Worm (Caenorhabditis elegans) whole organism, L1 larva: ENCODE measurements around the gene fbxa-214.

Experiments
- C16A3.4 ChIP-seq: fragments of 150-350 bp; optimal IDR thresholded peaks from 2 replicates; lab custom pipeline; 2014; ENCODE audit warnings: missing biosample characterization, missing genetic modification characterization
- C34B4.2 ChIP-seq: sonication (generic microtip); optimal IDR thresholded peaks from 2 replicates; lab custom pipeline; 2017; ENCODE audit warnings: mild to moderate bottlenecking, missing genetic modification characterization, missing compliant biosample characterization
- F16B12.6 ChIP-seq: fragments of 150-350 bp; optimal IDR thresholded peaks from 2 replicates; lab custom pipeline; 2014; ENCODE audit warnings: missing biosample characterization, missing genetic modification characterization
- alr-1 ChIP-seq: fragments of 200-800 bp; sonication (Bioruptor generic); optimal IDR thresholded peaks from 2 replicates; lab custom pipeline; 2018; ENCODE audit warnings: borderline replicate concordance, mild to moderate bottlenecking, missing genetic modification characterization, missing compliant biosample characterization
- aly-2 ChIP-seq: fragments of 150-350 bp; optimal IDR thresholded peaks from 2 replicates; lab custom pipeline; 2014; ENCODE audit warnings: missing biosample characterization, missing genetic modification characterization
- ama-1 ChIP-seq: fragments of 150-350 bp; optimal IDR thresholded peaks from 2 replicates; lab custom pipeline; 2014
- blmp-1 ChIP-seq: fragments of 150-350 bp; optimal IDR thresholded peaks from 2 replicates; lab custom pipeline; 2014; ENCODE audit warnings: missing biosample characterization, missing genetic modification characterization
- ceh-63 ChIP-seq: fragments of 200-800 bp; sonication (Bioruptor generic); optimal IDR thresholded peaks from 2 replicates; lab custom pipeline; 2018; ENCODE audit warnings: mild to moderate bottlenecking, missing genetic modification characterization, missing compliant biosample characterization
- ceh-88 ChIP-seq: fragments of 200-800 bp; sonication (Bioruptor generic); IDR thresholded peaks from 2 replicates; pipeline ENCODE4 v1.3.6; 2022; ENCODE audit warnings: missing genetic modification characterization, missing compliant biosample characterization
- ceh-90 ChIP-seq: sonication (generic microtip); optimal IDR thresholded peaks from 2 replicates; lab custom pipeline; 2016; ENCODE audit warnings: missing genetic modification characterization, missing compliant biosample characterization
- dpl-1 ChIP-seq, 3 experiments: fragments of 150-350 bp in 2 of 3; sonication (generic microtip) in 1 of 3; optimal IDR thresholded peaks; 2 replicates each; lab custom pipeline; 2014 to 2017; ENCODE audit warnings: missing biosample characterization in 3 of 3, missing genetic modification characterization in 3 of 3, missing genetic modification reagents in 3 of 3
- dsc-1 ChIP-seq: sonication (generic microtip); optimal IDR thresholded peaks from 2 replicates; lab custom pipeline; 2016; ENCODE audit warnings: mild to moderate bottlenecking, missing genetic modification characterization, missing compliant biosample characterization
- efl-1 ChIP-seq, 4 experiments: fragments of 150-350 bp; optimal IDR thresholded peaks in 3 of 4; peaks in 1 of 4; 1 replicate in 1 of 4; 2 replicates in 3 of 4; lab custom pipeline; 2014; ENCODE audit warnings: missing biosample characterization in 2 of 4, missing genetic modification characterization in 2 of 4, missing genetic modification reagents in 2 of 4
- efl-3 ChIP-seq: fragments of 200-800 bp; sonication (Bioruptor generic); optimal IDR thresholded peaks from 2 replicates; lab custom pipeline; 2018; ENCODE audit warnings: mild to moderate bottlenecking, missing genetic modification characterization, missing compliant biosample characterization
- egl-13 ChIP-seq: sonication (generic microtip); optimal IDR thresholded peaks from 2 replicates; lab custom pipeline; 2016; ENCODE audit warnings: missing genotype, missing genetic modification reagents, missing genetic modification characterization, missing compliant biosample characterization
- elt-2 ChIP-seq: sonication (generic microtip); optimal IDR thresholded peaks from 2 replicates; lab custom pipeline; 2016; ENCODE audit warnings: missing genetic modification characterization, mild to moderate bottlenecking, inconsistent platforms, missing compliant biosample characterization, missing genetic modification reagents
- elt-3 ChIP-seq, 6 experiments: fragments of 150-350 bp in 1 of 6; sonication (generic microtip); optimal IDR thresholded peaks; 2 replicates each; lab custom pipeline; 2017 to 2018; ENCODE audit warnings: missing biosample characterization in 6 of 6, missing genetic modification characterization in 6 of 6, inconsistent platforms in 1 of 6
- fkh-8 ChIP-seq: sonication (generic microtip); optimal IDR thresholded peaks from 2 replicates; lab custom pipeline; 2016; ENCODE audit warnings: mild to moderate bottlenecking, missing genetic modification characterization, missing compliant biosample characterization
- fos-1 ChIP-seq: fragments of 150-350 bp; optimal IDR thresholded peaks from 2 replicates; lab custom pipeline; 2014; ENCODE audit warnings: missing biosample characterization, missing genetic modification characterization
- hlh-17 ChIP-seq: fragments of 200-800 bp; sonication (Bioruptor generic); optimal IDR thresholded peaks from 2 replicates; lab custom pipeline; 2018; ENCODE audit warnings: missing genetic modification characterization, mild to moderate bottlenecking, missing compliant biosample characterization, moderate library complexity, borderline replicate concordance
- hlh-4 ChIP-seq: sonication (generic microtip); optimal IDR thresholded peaks from 2 replicates; lab custom pipeline; 2016; ENCODE audit warnings: mild to moderate bottlenecking, missing genetic modification characterization, missing compliant biosample characterization
- irx-1 ChIP-seq: sonication (generic microtip); optimal IDR thresholded peaks from 2 replicates; lab custom pipeline; 2016; ENCODE audit warnings: missing genetic modification characterization, missing compliant biosample characterization
- lin-14 ChIP-seq: fragments of 200-800 bp; sonication (Bioruptor generic); optimal IDR thresholded peaks from 2 replicates; lab custom pipeline; 2018; ENCODE audit warnings: mild to moderate bottlenecking, missing genetic modification characterization, moderate library complexity, missing compliant biosample characterization
- lin-35 ChIP-seq, 2 experiments: fragments of 150-350 bp; optimal IDR thresholded peaks; 2 replicates each; lab custom pipeline; 2014; ENCODE audit warnings: missing biosample characterization in 2 of 2, missing genetic modification characterization in 2 of 2, missing genetic modification reagents in 2 of 2
- lin-39 ChIP-seq: fragments of 150-350 bp; optimal IDR thresholded peaks from 2 replicates; lab custom pipeline; 2014; ENCODE audit warnings: missing biosample characterization, missing genetic modification reagents, missing genetic modification characterization
- lir-3 ChIP-seq: sonication (generic microtip); optimal IDR thresholded peaks from 2 replicates; lab custom pipeline; 2016; ENCODE audit warnings: mild to moderate bottlenecking, missing genetic modification characterization, moderate library complexity, missing compliant biosample characterization; ENCODE audit not compliant: poor library complexity
- lsy-2 ChIP-seq, 2 experiments: fragments of 150-350 bp; optimal IDR thresholded peaks; 2 replicates each; lab custom pipeline; 2014; ENCODE audit warnings: missing biosample characterization in 2 of 2, missing genetic modification characterization in 2 of 2
- mep-1 ChIP-seq: fragments of 150-350 bp; optimal IDR thresholded peaks from 2 replicates; lab custom pipeline; 2014; ENCODE audit warnings: missing biosample characterization, missing genetic modification characterization
- nhr-11 ChIP-seq: fragments of 150-350 bp; optimal IDR thresholded peaks from 2 replicates; lab custom pipeline; 2014; ENCODE audit warnings: missing biosample characterization, missing genetic modification characterization
- nhr-19 ChIP-seq: fragments of 200-800 bp; sonication (Bioruptor generic); conservative IDR thresholded peaks from 2 replicates; pipeline ENCODE4 v1.3.6; 2022; ENCODE audit warnings: missing genetic modification characterization, missing compliant biosample characterization
- nhr-20 ChIP-seq: sonication (generic microtip); optimal IDR thresholded peaks from 2 replicates; lab custom pipeline; 2016; ENCODE audit warnings: mild to moderate bottlenecking, missing genetic modification characterization, missing compliant biosample characterization
- nhr-47 ChIP-seq: sonication (generic microtip); optimal IDR thresholded peaks from 2 replicates; lab custom pipeline; 2016; ENCODE audit warnings: mild to moderate bottlenecking, missing genetic modification characterization, moderate library complexity, missing compliant biosample characterization
- nhr-71 ChIP-seq: sonication (generic microtip); optimal IDR thresholded peaks from 2 replicates; lab custom pipeline; 2016; ENCODE audit warnings: mild to moderate bottlenecking, missing genetic modification characterization, moderate library complexity, missing compliant biosample characterization
- nhr-76 ChIP-seq: sonication (generic microtip); optimal IDR thresholded peaks from 2 replicates; lab custom pipeline; 2017; ENCODE audit warnings: missing biosample characterization, missing genetic modification characterization
- nhr-77 ChIP-seq: fragments of 150-350 bp; optimal IDR thresholded peaks from 2 replicates; lab custom pipeline; 2014; ENCODE audit warnings: missing biosample characterization, missing genetic modification characterization
- nhr-85 ChIP-seq: sonication (generic microtip); peaks from one replicate; lab custom pipeline; 2016; ENCODE audit warnings: missing genetic modification characterization, inconsistent platforms, missing compliant biosample characterization
- nhr-90 ChIP-seq: sonication (generic microtip); optimal IDR thresholded peaks from 2 replicates; lab custom pipeline; 2016; ENCODE audit warnings: mild to moderate bottlenecking, missing genetic modification characterization, missing compliant biosample characterization; ENCODE audit not compliant: poor library complexity
- pag-3 ChIP-seq: sonication (generic microtip); optimal IDR thresholded peaks from 2 replicates; lab custom pipeline; 2017; ENCODE audit warnings: missing genetic modification characterization, mild to moderate bottlenecking, missing compliant biosample characterization, antibody characterized with exemption, borderline replicate concordance; ENCODE audit not compliant: insufficient read depth
- rnt-1 ChIP-seq: sonication (generic microtip); optimal IDR thresholded peaks from 2 replicates; lab custom pipeline; 2016; ENCODE audit warnings: mild to moderate bottlenecking, missing genetic modification characterization, moderate library complexity, missing compliant biosample characterization
- snu-23 ChIP-seq: sonication (generic microtip); optimal IDR thresholded peaks from 2 replicates; lab custom pipeline; 2016; ENCODE audit warnings: missing genetic modification characterization, missing compliant biosample characterization
- sptf-1 ChIP-seq: fragments of 150-350 bp; optimal IDR thresholded peaks from 2 replicates; lab custom pipeline; 2014; ENCODE audit warnings: missing biosample characterization, missing genetic modification characterization
- tbx-2 ChIP-seq: sonication (generic microtip); optimal IDR thresholded peaks from 2 replicates; lab custom pipeline; 2016; ENCODE audit warnings: missing genetic modification characterization, missing compliant biosample characterization
- tlp-1 ChIP-seq: fragments of 150-350 bp; optimal IDR thresholded peaks from 2 replicates; lab custom pipeline; 2014; ENCODE audit warnings: missing biosample characterization, missing genetic modification characterization
- unc-30 ChIP-seq: sonication (generic microtip); optimal IDR thresholded peaks from 2 replicates; lab custom pipeline; 2017; ENCODE audit warnings: missing biosample characterization, missing genetic modification characterization
- xbp-1 ChIP-seq: sonication (generic microtip); optimal IDR thresholded peaks from 2 replicates; lab custom pipeline; 2016; ENCODE audit warnings: missing genetic modification characterization, missing compliant biosample characterization
- zag-1 ChIP-seq: fragments of 150-350 bp; optimal IDR thresholded peaks from 2 replicates; lab custom pipeline; 2014; ENCODE audit warnings: missing biosample characterization, missing genetic modification characterization

fbxa-214 gene

DNA sequence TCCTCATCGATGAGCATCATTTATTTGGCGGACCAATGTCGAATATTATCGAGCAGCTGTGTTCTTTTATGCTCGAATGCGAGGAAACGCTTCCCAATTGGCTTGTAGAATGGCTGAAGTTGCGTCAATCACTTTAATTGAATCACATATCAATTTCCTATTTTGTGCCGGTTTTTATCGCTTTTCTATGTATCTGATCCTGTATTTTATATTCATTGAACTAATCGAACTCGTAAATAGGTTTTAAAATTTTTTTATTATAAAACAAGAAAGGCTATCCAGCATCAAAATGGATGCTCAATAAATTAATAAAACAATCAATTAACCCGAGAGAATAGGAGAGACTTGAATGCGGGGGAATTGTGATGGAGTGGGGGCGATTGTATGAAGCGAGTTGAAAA is 28.9 kb upstream of the fbxa-214 start:
- TF ChIP-seq elt-3 (tag; optimal IDR thresholded peaks at IDR 0.05; lab: Kevin White, UChicago) (no peak), ceh-63 (GFP tag; lab: Kevin White, UChicago) (no peak), lin-14 (no peak), pag-3 (tag; lab: Kevin White, UChicago) (no peak), elt-2 (no peak), mep-1 (tag; lab: Kevin White, UChicago) (no peak), snu-23 (peak; percentile 16), unc-30 (tag; lab: Kevin White, UChicago) (no peak), fkh-8 (tag; lab: Kevin White, UChicago) (no peak), nhr-11 (tag; lab: Kevin White, UChicago) (no peak), tbx-2 (tag; lab: Kevin White, UChicago) (no peak), C34B4.2 (no peak), irx-1 (no peak), nhr-76 (tag; lab: Kevin White, UChicago) (no peak), xbp-1 (tag; lab: Kevin White, UChicago) (peak; percentile 60), nhr-71 (peak; percentile 26), C16A3.4 (tag; lab: Kevin White, UChicago) (no peak), rnt-1 (tag; lab: Kevin White, UChicago) (peak; percentile 28), hlh-17 (GFP tag; lab: Kevin White, UChicago) (no peak), lsy-2 (tag; optimal IDR thresholded peaks at IDR 0.05; lab: Kevin White, UChicago) (peak; percentile 22 to 55), efl-1 (optimal IDR thresholded peaks at IDR 0.05; lab: Kevin White, UChicago) (peak in 1 of 2 experiments; percentile 24), efl-1 (GFP tag; optimal IDR thresholded peaks at IDR 0.05 in 1 of 2; lab: Kevin White, UChicago) (peak in 1 of 2 experiments; percentile 82), hlh-4 (tag; lab: Kevin White, UChicago) (no peak), efl-3 (GFP tag; lab: Kevin White, UChicago) (no peak), nhr-90 (peak; percentile 23), ceh-90 (no peak), ama-1 (lab: Kevin White, UChicago) (peak; percentile 87), zag-1 (tag; lab: Kevin White, UChicago) (no peak), alr-1 (no peak), aly-2 (tag; lab: Kevin White, UChicago) (peak; percentile 71), nhr-85 (tag; lab: Kevin White, UChicago) (peak; percentile 30), nhr-77 (tag; lab: Kevin White, UChicago) (no peak), tlp-1 (tag; lab: Kevin White, UChicago) (no peak)
- TF ChIP-seq, all 84 proteins: peak for 10

DNA sequence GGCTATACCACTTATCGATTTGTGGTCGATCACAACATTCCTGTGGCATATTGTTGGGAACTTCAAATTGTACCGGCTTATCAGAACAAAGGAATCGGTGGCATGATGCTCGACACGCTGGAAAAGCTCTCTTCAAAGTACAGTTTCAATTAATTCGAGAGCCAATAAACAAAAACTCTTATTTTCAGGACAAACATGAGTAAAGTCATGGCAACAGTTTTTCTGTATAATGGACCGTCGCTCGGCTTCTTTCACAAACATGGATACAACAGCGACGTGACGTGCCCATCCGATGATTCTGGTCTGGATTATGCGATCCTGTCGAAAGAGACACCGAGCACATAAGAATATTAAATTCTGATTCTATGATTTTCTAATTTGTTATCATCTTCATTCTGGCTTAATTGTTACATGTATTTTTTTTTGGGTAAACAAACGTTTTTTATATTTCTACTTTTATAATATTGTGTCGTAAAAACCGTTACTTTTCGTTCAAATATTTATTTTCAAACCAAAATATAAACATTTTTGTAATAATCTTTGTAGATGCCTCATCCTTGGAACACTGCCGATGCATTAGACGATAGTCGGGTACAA is 26.8 kb upstream of the fbxa-214 start, which contains the start of gene smut-1:
Gene smut-1 (plus strand): TSS at position 547 of the 597 bp plus-strand sequence.
- TF ChIP-seq ceh-88 (GFP tag; lab: Robert Waterston, UW): no peak
- TF ChIP-seq C34B4.2: no peak
- no peak for TF ChIP-seq zag-1 (tag; lab: Kevin White, UChicago)
- no peak for TF ChIP-seq efl-1 (optimal IDR thresholded peaks at IDR 0.05; lab: Kevin White, UChicago)
- TF ChIP-seq efl-1 (GFP tag; optimal IDR thresholded peaks at IDR 0.05 in 1 of 2; lab: Kevin White, UChicago): peak in 1 of 2 experiments; percentile 91
- no peak for TF ChIP-seq tlp-1 (tag; lab: Kevin White, UChicago)
- no peak for TF ChIP-seq xbp-1 (tag; lab: Kevin White, UChicago)

DNA sequence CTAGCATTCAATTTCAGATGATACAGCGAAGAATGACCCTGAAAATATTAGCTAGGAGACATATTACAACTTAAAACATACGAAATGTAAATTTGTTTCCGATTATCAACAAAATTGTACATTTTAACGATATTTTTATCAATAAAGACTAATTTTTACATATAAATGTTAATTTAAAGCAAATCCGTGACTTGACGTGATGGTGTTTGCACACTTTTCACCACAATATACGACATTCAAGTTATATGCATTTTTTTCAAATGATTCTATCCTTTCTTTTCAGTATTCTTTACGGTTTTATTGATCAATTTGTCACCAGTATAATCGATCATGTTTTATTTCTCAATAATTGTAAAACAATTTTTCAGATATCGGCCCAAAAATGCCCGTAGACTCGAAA is 26.0 kb upstream of the fbxa-214 start, which contains the start of gene Y38A10A.7:
Gene Y38A10A.7 (plus strand): TSS at position 369 of the 400 bp plus-strand sequence.
- TF ChIP-seq efl-1 (optimal IDR thresholded peaks at IDR 0.05; lab: Kevin White, UChicago) (peak; percentile 49 to 60), efl-1 (GFP tag; optimal IDR thresholded peaks at IDR 0.05 in 1 of 2; lab: Kevin White, UChicago) (peak; percentile 41 to 63), elt-2 (peak; percentile 5), mep-1 (tag; lab: Kevin White, UChicago) (peak; percentile 67), xbp-1 (tag; lab: Kevin White, UChicago) (peak; percentile 94), lsy-2 (tag; optimal IDR thresholded peaks at IDR 0.05; lab: Kevin White, UChicago) (peak; percentile 45 to 46), nhr-19 (GFP tag; lab: Robert Waterston, UW) (peak; percentile 11; the same call in 1 of the 2 replicates), lin-39 (no peak), lir-3 (tag; lab: Kevin White, UChicago) (peak; percentile 10), sptf-1 (tag; lab: Kevin White, UChicago) (no peak), nhr-47 (tag; lab: Kevin White, UChicago) (peak; percentile 16), blmp-1 (tag; lab: Kevin White, UChicago) (peak; percentile 1), lin-14 (peak; percentile 17), nhr-85 (tag; lab: Kevin White, UChicago) (peak; percentile 43), egl-13 (peak; percentile 9), lin-35 (GFP tag; optimal IDR thresholded peaks at IDR 0.05; lab: Kevin White, UChicago) (peak; percentile 40 to 57), fos-1 (tag; lab: Kevin White, UChicago) (peak; percentile 15), nhr-20 (tag; lab: Kevin White, UChicago) (peak; percentile 29), dsc-1 (peak; percentile 30), F16B12.6 (peak; percentile 89), ceh-88 (GFP tag; lab: Robert Waterston, UW) (no peak), tbx-2 (tag; lab: Kevin White, UChicago) (peak; percentile 10), dpl-1 (GFP tag; optimal IDR thresholded peaks at IDR 0.05; lab: Kevin White, UChicago) (peak; percentile 35 to 66 (median 66))
